Worm (Caenorhabditis elegans) whole organism, L4 larva: ENCODE measurements around the gene M03F8.5.

ENCODE experiments used
- F10B5.3 ChIP-seq: sonication (generic microtip); optimal IDR thresholded peaks from 2 replicates; lab custom pipeline; 2016; ENCODE audit warnings: mild to moderate bottlenecking, missing genetic modification characterization, missing compliant biosample characterization
- F44E2.7 ChIP-seq: fragments of 200-800 bp; sonication (Bioruptor generic); IDR thresholded peaks from 2 replicates; pipeline ENCODE4 v2.1.2; 2022; ENCODE audit warnings: missing genetic modification characterization, missing compliant biosample characterization
- F49E8.2 ChIP-seq: sonication (generic microtip); optimal IDR thresholded peaks from 2 replicates; lab custom pipeline; 2016; ENCODE audit warnings: missing compliant biosample characterization, mild to moderate bottlenecking, missing genetic modification characterization, borderline replicate concordance
- ZK337.2 ChIP-seq: fragments of 200-800 bp; sonication (Bioruptor generic); IDR thresholded peaks from 2 replicates; pipeline ENCODE4 v1.3.6; 2022; ENCODE audit warnings: missing genetic modification reagents, missing genetic modification characterization, missing compliant biosample characterization
- ceh-20 ChIP-seq: fragments of 200-800 bp; sonication (Bioruptor generic); IDR thresholded peaks from 2 replicates; pipeline ENCODE4 v1.3.6; 2022; ENCODE audit warnings: missing genetic modification reagents, missing genetic modification characterization, missing compliant biosample characterization
- ces-1 ChIP-seq: fragments of 150-350 bp; sonication (generic microtip); optimal IDR thresholded peaks from 4 replicates; lab custom pipeline; 2014; ENCODE audit warnings: missing biosample characterization, missing genetic modification reagents, missing genetic modification characterization
- cey-2 ChIP-seq: sonication (generic microtip); optimal IDR thresholded peaks from 3 replicates; lab custom pipeline; 2017; ENCODE audit warnings: missing genetic modification characterization, mild to moderate bottlenecking, missing compliant biosample characterization, antibody characterized with exemption, borderline replicate concordance; ENCODE audit not compliant: insufficient read depth
- ctbp-1 ChIP-seq: fragments of 200-800 bp; sonication (Bioruptor generic); IDR thresholded peaks from 2 replicates; pipeline ENCODE4 v1.3.6; 2022; ENCODE audit warnings: missing genetic modification reagents, missing genetic modification characterization, missing compliant biosample characterization
- daf-16 ChIP-seq, 3 experiments: sonication (generic microtip); optimal IDR thresholded peaks; 2 replicates each; lab custom pipeline; 2016 to 2017; ENCODE audit warnings: missing genetic modification characterization in 3 of 3, missing genetic modification reagents in 3 of 3, mild to moderate bottlenecking in 2 of 3, missing compliant biosample characterization in 2 of 3, missing biosample characterization in 1 of 3, moderate library complexity in 1 of 3
- daf-8 ChIP-seq: fragments of 200-800 bp; sonication (Bioruptor generic); IDR thresholded peaks from 2 replicates; pipeline ENCODE4 v1.3.6; 2022; ENCODE audit warnings: missing genetic modification characterization, missing compliant biosample characterization
- dmd-8 ChIP-seq: fragments of 200-800 bp; sonication (Bioruptor generic); IDR thresholded peaks from 2 replicates; pipeline ENCODE4 v1.3.6; 2022; ENCODE audit warnings: missing genetic modification characterization, missing compliant biosample characterization
- dmd-9 ChIP-seq: fragments of 200-800 bp; sonication (Bioruptor generic); IDR thresholded peaks from 2 replicates; pipeline ENCODE4 v1.3.6; 2022; ENCODE audit warnings: missing genetic modification reagents, missing genetic modification characterization, missing compliant biosample characterization
- dpl-1 ChIP-seq: fragments of 150-350 bp; optimal IDR thresholded peaks from 2 replicates; lab custom pipeline; 2014; ENCODE audit warnings: missing biosample characterization, missing genetic modification reagents, missing genetic modification characterization
- duxl-1 ChIP-seq: sonication (generic microtip); optimal IDR thresholded peaks from 2 replicates; lab custom pipeline; 2016; ENCODE audit warnings: mild to moderate bottlenecking, missing genetic modification characterization, moderate library complexity, missing compliant biosample characterization; ENCODE audit not compliant: poor library complexity
- egl-27 ChIP-seq: sonication (generic microtip); optimal IDR thresholded peaks from 3 replicates; lab custom pipeline; 2017; ENCODE audit warnings: missing biosample characterization, missing genetic modification reagents, missing genetic modification characterization
- egl-43 ChIP-seq: fragments of 200-800 bp; sonication (Bioruptor generic); IDR thresholded peaks from 2 replicates; pipeline ENCODE4 v1.3.6; 2022; ENCODE audit warnings: missing genetic modification reagents, missing genetic modification characterization, missing compliant biosample characterization
- hlh-30 ChIP-seq: sonication (generic microtip); optimal IDR thresholded peaks from 2 replicates; lab custom pipeline; 2017; ENCODE audit warnings: antibody characterized with exemption, mild to moderate bottlenecking, missing genetic modification characterization, missing compliant biosample characterization; ENCODE audit not compliant: insufficient read depth
- jun-1 ChIP-seq: fragments of 150-350 bp; optimal IDR thresholded peaks from 2 replicates; lab custom pipeline; 2014; ENCODE audit warnings: missing biosample characterization, missing genetic modification reagents, missing genetic modification characterization
- lin-13 ChIP-seq: fragments of 150-350 bp; optimal IDR thresholded peaks from 2 replicates; lab custom pipeline; 2014; ENCODE audit warnings: missing biosample characterization, missing genetic modification reagents, missing genetic modification characterization
- madf-5 ChIP-seq, 2 experiments: fragments of 200-800 bp; sonication (Bioruptor generic); IDR thresholded peaks; 2 replicates each; pipeline ENCODE4 v1.3.6; 2022; ENCODE audit warnings: missing compliant biosample characterization in 2 of 2, missing genetic modification characterization in 2 of 2
- madf-9 ChIP-seq: fragments of 200-800 bp; sonication (Bioruptor generic); conservative IDR thresholded peaks from 2 replicates; pipeline ENCODE4 v1.3.6; 2022; ENCODE audit warnings: missing genetic modification reagents, missing genetic modification characterization, missing compliant biosample characterization
- mdl-1 ChIP-seq, 2 experiments: fragments of 150-350 bp in 1 of 2; sonication (generic microtip) in 1 of 2; optimal IDR thresholded peaks; 2 replicates each; lab custom pipeline; 2014 to 2017; ENCODE audit warnings: missing biosample characterization in 2 of 2, missing genetic modification characterization in 2 of 2
- mdt-29 ChIP-seq: fragments of 200-800 bp; sonication (Bioruptor generic); IDR thresholded peaks from 2 replicates; pipeline ENCODE4 v1.3.6; 2022; ENCODE audit warnings: missing genetic modification reagents, missing genetic modification characterization, missing compliant biosample characterization
- mes-2 ChIP-seq: sonication (generic microtip); optimal IDR thresholded peaks from 2 replicates; lab custom pipeline; 2016; ENCODE audit warnings: missing genotype, mild to moderate bottlenecking, missing genetic modification characterization, missing compliant biosample characterization; ENCODE audit not compliant: poor library complexity, severe bottlenecking
- mxl-2 ChIP-seq: fragments of 200-800 bp; sonication (Bioruptor generic); conservative IDR thresholded peaks from 2 replicates; pipeline ENCODE4 v1.3.6; 2022; ENCODE audit warnings: missing genetic modification reagents, missing genetic modification characterization, missing compliant biosample characterization
- nhr-11 ChIP-seq: fragments of 150-350 bp; optimal IDR thresholded peaks from 2 replicates; lab custom pipeline; 2014; ENCODE audit warnings: missing biosample characterization, missing genetic modification characterization
- nhr-25 ChIP-seq: sonication (generic microtip); optimal IDR thresholded peaks from 2 replicates; lab custom pipeline; 2017; ENCODE audit warnings: missing genetic modification characterization, mild to moderate bottlenecking, missing compliant biosample characterization, antibody characterized with exemption, moderate library complexity, borderline replicate concordance; ENCODE audit not compliant: insufficient read depth
- skn-1 ChIP-seq: fragments of 150-350 bp; optimal IDR thresholded peaks from 2 replicates; lab custom pipeline; 2014; ENCODE audit warnings: missing biosample characterization, missing genetic modification characterization
- tag-97 ChIP-seq: fragments of 200-800 bp; sonication (Bioruptor generic); IDR thresholded peaks from 2 replicates; pipeline ENCODE4 v1.3.6; 2022; ENCODE audit warnings: missing genetic modification characterization, missing compliant biosample characterization
- unc-62 ChIP-seq, 3 experiments: fragments of 150-350 bp in 1 of 3; sonication (generic microtip); optimal IDR thresholded peaks in 2 of 3; peaks in 1 of 3; 1 replicate in 1 of 3; 2 replicates in 2 of 3; lab custom pipeline; 2014 to 2017; ENCODE audit warnings: missing biosample characterization in 3 of 3, missing genetic modification characterization in 3 of 3, missing genetic modification reagents in 3 of 3, missing genotype in 1 of 3
- zfp-3 ChIP-seq: fragments of 200-800 bp; sonication (Bioruptor generic); conservative IDR thresholded peaks from 2 replicates; pipeline ENCODE4 v1.3.6; 2022; ENCODE audit warnings: missing genetic modification reagents, missing genetic modification characterization, missing compliant biosample characterization

M03F8.5 gene

ce11 chrV:5917707-5918106 lies 18.9 kb downstream of the M03F8.5 start, which contains the start of gene lrpr-1 (continued):
- TF ChIP-seq egl-27 (tag; lab: Kevin White, UChicago), result no peak
- no peak for TF ChIP-seq dmd-8
- peak; percentile 38 for TF ChIP-seq duxl-1 (tag; lab: Kevin White, UChicago)
- TF ChIP-seq F10B5.3 (tag; lab: Kevin White, UChicago), result peak; percentile 55
- peak; percentile 81; the same call in 1 of the 2 replicates for TF ChIP-seq tag-97 (GFP tag; lab: Robert Waterston, UW)
- peak; percentile 78 for TF ChIP-seq ceh-20 (GFP tag; lab: Robert Waterston, UW)
- no peak for TF ChIP-seq skn-1
- 0 out of 2 replicates have a peak, but pooled peaks have one; percentile 49 for TF ChIP-seq mxl-2
- peak; percentile 91 for TF ChIP-seq dmd-9 (GFP tag; lab: Robert Waterston, UW)
- peak; percentile 12 for TF ChIP-seq lin-13 (GFP tag; lab: Kevin White, UChicago)
- no peak for TF ChIP-seq egl-43
- TF ChIP-seq daf-16 (GFP tag; optimal IDR thresholded peaks at IDR 0.05; lab: Kevin White, UChicago), result peak in 1 of 2 experiments; percentile 49
- no peak for TF ChIP-seq daf-16 (tag; optimal IDR thresholded peaks at IDR 0.05; lab: Kevin White, UChicago)
- peak; percentile 99 for TF ChIP-seq mes-2 (tag; lab: Kevin White, UChicago)
- TF ChIP-seq madf-5 (GFP tag; IDR thresholded peaks at IDR 0.05; lab: Robert Waterston, UW), result 0 out of 4 replicates have a peak, but pooled peaks of 1 of the 2 experiments have one; percentile 81
- peak; percentile 99 for TF ChIP-seq dpl-1 (GFP tag; lab: Kevin White, UChicago)
- TF ChIP-seq nhr-11, result peak; percentile 43
- 0 out of 2 replicates have a peak, but pooled peaks have one; percentile 23 for TF ChIP-seq mdt-29
- peak; percentile 85 for TF ChIP-seq madf-9 (GFP tag; lab: Robert Waterston, UW)
- TF ChIP-seq jun-1 (tag; lab: Kevin White, UChicago), result peak; percentile 30
- TF ChIP-seq hlh-30 (tag; lab: Kevin White, UChicago), result peak; percentile 52
- TF ChIP-seq ZK337.2 (GFP tag; lab: Robert Waterston, UW), result peak; percentile 97

ce11 chrV:5916862-5917261 lies 19.7 kb downstream of the M03F8.5 start:
- TF ChIP-seq mdl-1 (tag; optimal IDR thresholded peaks at IDR 0.05; lab: Kevin White, UChicago), result no peak
- peak in 1 of 2 experiments; percentile 90 for TF ChIP-seq unc-62 (GFP tag; optimal IDR thresholded peaks at IDR 0.05 in 1 of 2; lab: Kevin White, UChicago)
- no peak for TF ChIP-seq unc-62 (tag; optimal IDR thresholded peaks at IDR 0.05; lab: Kevin White, UChicago)
- no peak for TF ChIP-seq ZK337.2 (GFP tag; lab: Robert Waterston, UW)
- TF ChIP-seq, all 104 proteins: peak for 1

- TF ChIP-seq unc-62 (GFP tag; optimal IDR thresholded peaks at IDR 0.05 in 1 of 2; lab: Kevin White, UChicago) (peak in 1 of 2 experiments; percentile 15), unc-62 (tag; optimal IDR thresholded peaks at IDR 0.05; lab: Kevin White, UChicago) (no peak), tag-97 (GFP tag; lab: Robert Waterston, UW) (no peak), zfp-3 (GFP tag; lab: Robert Waterston, UW) (no peak)
Observed at ce11 chrV:5912426-5912825, 24.2 kb downstream of the M03F8.5 start, which contains the start of gene C04E6.13. TSS of gene C04E6.13 (plus strand) at chrV:5912726.

- TF ChIP-seq nhr-25 (tag; lab: Kevin White, UChicago) (no peak), F44E2.7 (GFP tag; lab: Robert Waterston, UW) (no peak), ces-1 (GFP tag; lab: Kevin White, UChicago) (no peak), cey-2 (tag; lab: Kevin White, UChicago) (no peak), ctbp-1 (GFP tag; lab: Robert Waterston, UW) (no peak), F49E8.2 (no peak), daf-8 (GFP tag; lab: Robert Waterston, UW) (no peak)
Observed at ce11 chrV:5907090-5907489, 29.5 kb downstream of the M03F8.5 start, which contains the start of gene C04E6.4. TSS of gene C04E6.4 (plus strand) at chrV:5907390.
